Worm (Caenorhabditis elegans): ENCODE measurements around the gene scl-20.

DNA sequence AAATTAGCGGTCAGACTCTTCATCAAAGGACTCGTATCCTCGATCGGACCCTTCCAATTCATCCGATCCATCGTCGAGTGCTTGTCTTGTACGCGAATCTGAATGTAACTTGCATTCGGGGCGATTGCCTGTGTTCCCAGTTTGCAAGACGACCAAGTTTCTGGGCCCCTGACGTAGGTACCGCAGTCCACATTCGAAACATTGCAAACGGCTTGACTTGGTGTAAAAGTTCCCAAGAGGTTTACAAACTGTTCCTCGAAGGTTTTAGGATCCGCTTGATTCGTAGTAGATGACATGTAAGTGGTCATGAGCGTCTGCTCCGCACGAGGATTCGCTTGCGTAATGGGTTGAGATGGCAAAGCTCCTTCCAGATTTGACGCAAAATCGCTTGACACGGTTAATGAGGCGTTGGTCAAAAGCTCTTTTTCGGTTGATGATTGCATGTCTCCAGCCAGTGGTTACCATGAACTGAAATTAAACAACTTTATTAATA lies 42.0 kb upstream of the scl-20 start, which contains the start of gene Y17D7B.4:
- TF ChIP-seq F57C9.4 (tag; optimal IDR thresholded peaks at IDR 0.05) (no peak), ets-4 (GFP tag; optimal IDR thresholded peaks at IDR 0.05) (no peak), athp-1 (tag; optimal IDR thresholded peaks at IDR 0.05) (no peak), ztf-3 (GFP tag; optimal IDR thresholded peaks at IDR 0.05) (no peak), unc-130 (GFP tag; optimal IDR thresholded peaks at IDR 0.05) (no peak), F55B11.4 (tag; optimal IDR thresholded peaks at IDR 0.05; ENCODE audit: borderline replicate concordance, insufficient read depth) (no peak), attf-6 (GFP tag; IDR thresholded peaks at IDR 0.05) (no peak), him-1 (tag; optimal IDR thresholded peaks at IDR 0.05) (no peak), nhr-27 (tag; optimal IDR thresholded peaks at IDR 0.05) (no peak), nhr-90 (tag; optimal IDR thresholded peaks at IDR 0.05) (no peak), pbrm-1 (GFP tag; IDR thresholded peaks at IDR 0.05) (no peak), B0336.3 (GFP tag; IDR thresholded peaks at IDR 0.05) (no peak), nhr-179 (tag; optimal IDR thresholded peaks at IDR 0.05) (no peak)
